Fruit fly (Drosophila melanogaster): ENCODE results near the gene Sfmbt.

DNA sequence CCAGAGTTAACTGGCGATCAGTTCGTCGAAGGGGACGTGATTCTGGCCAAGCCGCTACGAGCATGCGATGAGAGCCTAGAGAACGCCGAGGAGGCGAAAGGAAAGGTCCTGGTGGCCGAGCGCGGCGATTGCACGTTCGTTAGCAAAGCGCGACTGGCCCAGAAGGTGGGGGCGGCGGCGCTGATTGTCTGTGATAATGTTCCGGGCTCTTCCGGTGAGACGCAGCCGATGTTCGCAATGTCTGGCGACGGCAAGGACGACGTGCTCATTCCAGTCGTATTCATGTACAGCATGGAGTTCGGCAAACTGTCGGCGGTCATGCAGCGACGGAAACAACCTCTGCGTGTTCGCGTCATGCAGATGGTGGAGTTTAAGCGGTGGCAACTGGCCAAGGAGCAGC is 19.2 kb upstream of the Sfmbt start:
- no peak for TF ChIP-seq CG8478 (optimal IDR thresholded peaks at IDR 0.05)
- no peak for TF ChIP-seq CTCF (optimal IDR thresholded peaks at IDR 0.05)
